Worm (Caenorhabditis elegans) whole organism, L2 larva: ENCODE measurements around the gene C23G10.11.

ENCODE experiments used
- C34F6.9 ChIP-seq: fragments of 150-350 bp; optimal IDR thresholded peaks from 2 replicates; lab custom pipeline; 2014; ENCODE audit warnings: missing biosample characterization, missing genetic modification characterization
- F13H6.1 ChIP-seq: sonication (generic microtip); optimal IDR thresholded peaks from 2 replicates; lab custom pipeline; 2016; ENCODE audit warnings: missing genetic modification characterization, missing compliant biosample characterization
- R02D3.7 ChIP-seq: fragments of 150-350 bp; optimal IDR thresholded peaks from 2 replicates; lab custom pipeline; 2014; ENCODE audit warnings: missing biosample characterization, missing genetic modification characterization
- Y55F3AM.14 ChIP-seq: fragments of 200-800 bp; sonication (Bioruptor generic); optimal IDR thresholded peaks from 2 replicates; lab custom pipeline; 2018; ENCODE audit warnings: mild to moderate bottlenecking, missing genetic modification characterization, missing compliant biosample characterization
- alr-1 ChIP-seq: fragments of 150-350 bp; optimal IDR thresholded peaks from 2 replicates; lab custom pipeline; 2014; ENCODE audit warnings: missing biosample characterization, missing genetic modification characterization
- aly-2 ChIP-seq: fragments of 150-350 bp; optimal IDR thresholded peaks from 2 replicates; lab custom pipeline; 2014; ENCODE audit warnings: missing biosample characterization, missing genetic modification characterization
- ama-1 ChIP-seq: fragments of 150-350 bp; optimal IDR thresholded peaks from 2 replicates; lab custom pipeline; 2018; ENCODE audit warnings: inconsistent platforms
- ceh-16 ChIP-seq: fragments of 150-350 bp; optimal IDR thresholded peaks from 2 replicates; lab custom pipeline; 2014; ENCODE audit warnings: missing biosample characterization, missing genetic modification characterization
- ceh-82 ChIP-seq: fragments of 150-350 bp; optimal IDR thresholded peaks from 2 replicates; lab custom pipeline; 2014; ENCODE audit warnings: missing biosample characterization, missing genetic modification characterization
- crh-2 ChIP-seq: sonication (generic microtip); optimal IDR thresholded peaks from 2 replicates; lab custom pipeline; 2017; ENCODE audit warnings: missing biosample characterization, missing genetic modification characterization
- elt-1 ChIP-seq: fragments of 150-350 bp; optimal IDR thresholded peaks from 2 replicates; lab custom pipeline; 2014; ENCODE audit warnings: missing biosample characterization, missing genetic modification characterization
- fos-1 ChIP-seq: fragments of 150-350 bp; optimal IDR thresholded peaks from 2 replicates; lab custom pipeline; 2014; ENCODE audit warnings: missing biosample characterization, missing genetic modification characterization
- gmeb-1 ChIP-seq: fragments of 150-350 bp; optimal IDR thresholded peaks from 2 replicates; lab custom pipeline; 2014; ENCODE audit warnings: missing biosample characterization, missing genetic modification characterization
- lin-39 ChIP-seq: fragments of 150-350 bp; optimal IDR thresholded peaks from 2 replicates; lab custom pipeline; 2014; ENCODE audit warnings: missing biosample characterization, missing genetic modification reagents, missing genetic modification characterization
- lsy-2 ChIP-seq, 2 experiments: fragments of 150-350 bp in 1 of 2; sonication (generic microtip) in 1 of 2; optimal IDR thresholded peaks; 2 replicates each; lab custom pipeline; 2014 to 2017; ENCODE audit warnings: missing biosample characterization in 2 of 2, missing genetic modification characterization in 2 of 2
- mab-5 ChIP-seq: fragments of 150-350 bp; optimal IDR thresholded peaks from 2 replicates; lab custom pipeline; 2014; ENCODE audit warnings: missing biosample characterization, missing genetic modification characterization
- mbf-1 ChIP-seq: sonication (generic microtip); optimal IDR thresholded peaks from 2 replicates; lab custom pipeline; 2017; ENCODE audit warnings: missing biosample characterization, missing genetic modification characterization
- mdl-1 ChIP-seq, 2 experiments: fragments of 150-350 bp in 1 of 2; sonication (generic microtip) in 1 of 2; optimal IDR thresholded peaks; 2 replicates each; lab custom pipeline; 2017; ENCODE audit warnings: missing biosample characterization in 2 of 2, missing genetic modification characterization in 2 of 2
- nhr-10 ChIP-seq: sonication (generic microtip); optimal IDR thresholded peaks from 2 replicates; lab custom pipeline; 2017; ENCODE audit warnings: missing biosample characterization, missing genetic modification characterization
- nhr-11 ChIP-seq: fragments of 150-350 bp; optimal IDR thresholded peaks from 2 replicates; lab custom pipeline; 2014; ENCODE audit warnings: missing biosample characterization, missing genetic modification characterization
- nhr-12 ChIP-seq: fragments of 150-350 bp; optimal IDR thresholded peaks from 2 replicates; lab custom pipeline; 2014; ENCODE audit warnings: missing biosample characterization, missing genetic modification characterization
- nhr-129 ChIP-seq: fragments of 150-350 bp; optimal IDR thresholded peaks from 2 replicates; lab custom pipeline; 2014; ENCODE audit warnings: missing biosample characterization, missing genetic modification characterization
- nhr-21 ChIP-seq: fragments of 150-350 bp; optimal IDR thresholded peaks from 2 replicates; lab custom pipeline; 2014; ENCODE audit warnings: missing biosample characterization, missing genetic modification characterization
- nhr-23 ChIP-seq: fragments of 150-350 bp; optimal IDR thresholded peaks from 2 replicates; lab custom pipeline; 2014; ENCODE audit warnings: missing biosample characterization, missing genetic modification reagents, missing genetic modification characterization
- nhr-25 ChIP-seq: fragments of 150-350 bp; sonication (generic microtip); optimal IDR thresholded peaks from 3 replicates; lab custom pipeline; 2014; ENCODE audit warnings: missing biosample characterization, missing genetic modification characterization
- nhr-6 ChIP-seq: fragments of 150-350 bp; optimal IDR thresholded peaks from 2 replicates; lab custom pipeline; 2014; ENCODE audit warnings: missing biosample characterization, missing genetic modification characterization
- skn-1 ChIP-seq: sonication (generic microtip); optimal IDR thresholded peaks from 2 replicates; lab custom pipeline; 2017; ENCODE audit warnings: missing biosample characterization, missing genetic modification characterization
- sma-3 ChIP-seq: sonication (generic microtip); optimal IDR thresholded peaks from 2 replicates; lab custom pipeline; 2016; ENCODE audit warnings: missing genetic modification reagents, missing genetic modification characterization, missing compliant biosample characterization
- sma-9 ChIP-seq, 2 experiments: fragments of 150-350 bp in 1 of 2; sonication (generic microtip) in 1 of 2; optimal IDR thresholded peaks; 2 replicates each; lab custom pipeline; 2014 to 2016; ENCODE audit warnings: missing genetic modification characterization in 2 of 2, mild to moderate bottlenecking in 1 of 2, missing biosample characterization in 1 of 2, missing compliant biosample characterization in 1 of 2, missing genetic modification reagents in 1 of 2, moderate library complexity in 1 of 2
- snpc-4 ChIP-seq: fragments of 150-350 bp; optimal IDR thresholded peaks from 2 replicates; lab custom pipeline; 2014; ENCODE audit warnings: missing biosample characterization, missing genetic modification characterization
- unc-39 ChIP-seq: fragments of 150-350 bp; optimal IDR thresholded peaks from 2 replicates; lab custom pipeline; 2014; ENCODE audit warnings: missing biosample characterization, missing genetic modification characterization
- unc-55 ChIP-seq: fragments of 150-350 bp; sonication (generic microtip); optimal IDR thresholded peaks from 3 replicates; lab custom pipeline; 2014; ENCODE audit warnings: missing biosample characterization, missing genetic modification reagents, missing genetic modification characterization
- ztf-11 ChIP-seq: sonication (generic microtip); optimal IDR thresholded peaks from 2 replicates; lab custom pipeline; 2017; ENCODE audit warnings: missing biosample characterization, missing genetic modification characterization
- ztf-4 ChIP-seq: fragments of 150-350 bp; optimal IDR thresholded peaks from 2 replicates; lab custom pipeline; 2014; ENCODE audit warnings: missing biosample characterization, missing genetic modification characterization

The C23G10.11 gene

DNA sequence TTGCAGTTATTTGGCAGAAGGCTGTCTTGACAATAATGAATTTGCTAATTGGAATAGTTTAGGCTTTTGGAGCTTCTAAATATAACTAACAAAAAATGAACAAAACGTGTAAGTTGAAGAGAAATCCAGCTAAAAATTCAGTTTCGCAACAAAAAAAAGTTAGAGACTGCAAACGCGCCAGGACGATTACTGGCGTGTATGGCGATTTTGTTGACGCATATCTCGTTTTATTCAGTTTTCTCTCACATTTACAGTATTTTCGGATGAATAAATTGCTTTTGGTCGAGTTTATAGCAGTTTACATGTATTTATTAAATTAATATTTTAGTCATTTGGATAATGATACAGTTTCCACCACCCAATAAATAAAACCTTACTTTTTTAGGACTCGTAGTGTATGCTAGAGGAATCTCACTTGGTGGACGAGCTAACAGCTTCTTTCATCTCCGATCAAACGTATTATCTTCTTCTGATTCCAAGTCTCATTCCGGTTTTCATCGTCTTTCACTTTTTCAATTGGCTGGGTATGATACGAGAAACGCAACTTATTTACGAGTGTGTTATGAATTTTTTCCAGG lies 42.3 kb downstream of the C23G10.11 start, which contains the start of the genes abcf-3 and F42A10.5 (continued):
- TF ChIP-seq ceh-16 (tag; lab: Kevin White, UChicago) (no peak), nhr-23 (tag; lab: Kevin White, UChicago) (no peak), ceh-82 (tag; lab: Kevin White, UChicago) (no peak), nhr-10 (tag; lab: Kevin White, UChicago) (no peak), R02D3.7 (tag; lab: Kevin White, UChicago) (no peak), alr-1 (tag; lab: Kevin White, UChicago) (no peak), snpc-4 (tag; lab: Kevin White, UChicago) (no peak), unc-55 (no peak), lin-39 (tag; lab: Kevin White, UChicago) (no peak), Y55F3AM.14 (GFP tag; lab: Kevin White, UChicago) (no peak), nhr-12 (tag; lab: Kevin White, UChicago) (no peak), fos-1 (peak; percentile 17), F13H6.1 (peak; percentile 50), ztf-4 (tag; lab: Kevin White, UChicago) (peak; percentile 17), nhr-6 (tag; lab: Kevin White, UChicago) (peak; percentile 46), mdl-1 (tag; optimal IDR thresholded peaks at IDR 0.05; lab: Kevin White, UChicago) (no peak), unc-39 (tag; lab: Kevin White, UChicago) (no peak), skn-1 (tag; lab: Kevin White, UChicago) (no peak), mbf-1 (tag; lab: Kevin White, UChicago) (no peak), aly-2 (tag; lab: Kevin White, UChicago) (no peak), ama-1 (lab: Kevin White, UChicago) (no peak), crh-2 (tag; lab: Kevin White, UChicago) (peak; percentile 80)

DNA sequence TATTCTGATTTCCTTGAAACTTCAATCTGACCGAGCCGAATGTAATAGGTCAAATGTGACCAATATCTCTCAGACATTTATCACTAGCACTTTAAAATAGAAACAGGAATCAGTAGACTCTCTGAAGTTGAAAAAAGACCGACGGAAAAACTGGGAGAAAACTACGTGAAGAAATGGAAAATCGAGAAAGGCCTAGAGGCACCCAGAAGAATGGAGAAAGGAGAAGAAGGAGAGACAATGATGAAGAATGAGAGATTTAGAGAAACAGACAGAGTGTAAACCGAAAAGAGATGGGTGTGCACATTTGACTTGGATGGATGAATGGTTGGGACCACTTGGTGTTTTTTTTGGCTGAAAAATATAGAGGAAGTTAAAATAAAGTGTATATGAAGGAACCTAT lies 45.3 kb downstream of the C23G10.11 start:
- no peak for TF ChIP-seq skn-1 (tag; lab: Kevin White, UChicago)
- peak; percentile 45 for TF ChIP-seq unc-55
- peak; percentile 13 for TF ChIP-seq nhr-25 (tag; lab: Kevin White, UChicago)
- TF ChIP-seq gmeb-1 (tag; lab: Kevin White, UChicago), result no peak
- no peak for TF ChIP-seq sma-3 (GFP tag; lab: Kevin White, UChicago)
- no peak for TF ChIP-seq elt-1 (tag; lab: Kevin White, UChicago)
- TF ChIP-seq lin-39 (tag; lab: Kevin White, UChicago), result no peak
- TF ChIP-seq nhr-21, result no peak
- peak; percentile 80 for TF ChIP-seq C34F6.9 (tag; lab: Kevin White, UChicago)
- TF ChIP-seq lsy-2 (tag; optimal IDR thresholded peaks at IDR 0.05; lab: Kevin White, UChicago), result peak in 1 of 2 experiments; percentile 60
- TF ChIP-seq fos-1, result peak; percentile 3
- TF ChIP-seq nhr-129 (tag; lab: Kevin White, UChicago), result peak; percentile 74
- TF ChIP-seq sma-9 (GFP tag; optimal IDR thresholded peaks at IDR 0.05; lab: Kevin White, UChicago), result peak; percentile 37
- no peak for TF ChIP-seq sma-9 (tag; optimal IDR thresholded peaks at IDR 0.05; lab: Kevin White, UChicago)
- no peak for TF ChIP-seq aly-2 (tag; lab: Kevin White, UChicago)
- TF ChIP-seq F13H6.1, result peak; percentile 46
- TF ChIP-seq crh-2 (tag; lab: Kevin White, UChicago), result peak; percentile 32
- TF ChIP-seq ceh-16 (tag; lab: Kevin White, UChicago), result no peak
- peak; percentile 21 for TF ChIP-seq mab-5 (tag; lab: Kevin White, UChicago)
- no peak for TF ChIP-seq snpc-4 (tag; lab: Kevin White, UChicago)
- peak; percentile 56 for TF ChIP-seq ama-1 (lab: Kevin White, UChicago)
- no peak for TF ChIP-seq ztf-11 (tag; lab: Kevin White, UChicago)

DNA sequence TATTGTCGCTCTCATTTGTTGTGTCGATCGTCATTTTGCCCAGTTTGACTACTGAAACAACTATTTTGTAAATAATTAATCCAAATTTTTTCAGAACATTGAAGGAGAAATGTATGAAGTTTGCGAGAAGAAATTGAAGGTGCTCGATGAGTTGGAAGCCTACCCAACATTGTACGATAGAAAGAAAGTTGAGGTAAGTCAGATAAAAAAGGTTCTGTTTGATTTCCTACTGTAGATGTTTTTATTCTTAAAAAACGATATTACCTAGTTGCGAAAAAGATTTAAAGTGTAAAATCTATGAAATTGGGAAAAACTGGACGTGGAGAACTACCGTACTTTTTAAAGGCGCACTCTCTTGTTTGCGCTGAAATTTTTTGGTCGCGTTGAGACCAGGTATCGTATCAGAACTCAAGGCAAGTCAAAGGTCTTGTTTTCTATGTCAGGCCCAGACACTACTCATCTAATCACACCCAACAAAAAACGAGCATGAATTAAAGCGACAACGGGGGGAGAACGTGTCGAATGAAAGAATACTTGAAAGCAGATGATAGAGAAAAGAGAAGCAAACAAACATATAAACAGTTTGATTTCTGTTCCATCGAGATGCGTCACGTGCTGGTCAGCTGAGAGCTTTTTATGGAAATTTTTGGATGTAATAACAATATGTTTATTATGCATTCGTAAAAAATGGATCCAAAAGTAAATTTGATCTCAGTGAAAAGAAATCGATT lies 46.7 kb downstream of the C23G10.11 start, which contains the start of gene efk-1:
TSS of gene efk-1 (minus strand) at position 51 of the 731 bp plus-strand sequence.
- TF ChIP-seq ama-1 (lab: Kevin White, UChicago) (peak; percentile 20), nhr-129 (tag; lab: Kevin White, UChicago) (peak; percentile 42), nhr-11 (no peak), nhr-10 (tag; lab: Kevin White, UChicago) (no peak), C34F6.9 (tag; lab: Kevin White, UChicago) (peak; percentile 21), crh-2 (tag; lab: Kevin White, UChicago) (peak; percentile 36), nhr-12 (tag; lab: Kevin White, UChicago) (no peak)
- TF ChIP-seq, all 48 proteins: peak for 4
